Fruit fly (Drosophila melanogaster) Kc167 (cell line): ENCODE data around the gene Piezo.

Source experiments
- Myc ChIP-seq: fragments of >200 bp; optimal IDR thresholded peaks from 2 replicates; lab custom pipeline; 2017; ENCODE audit warnings: missing external identifiers
- Sin3A ChIP-seq: fragments of >200 bp; optimal IDR thresholded peaks from 2 replicates; lab custom pipeline; 2018; ENCODE audit warnings: missing external identifiers
- h ChIP-seq: fragments of >200 bp; optimal IDR thresholded peaks from 3 replicates; lab custom pipeline; 2018; ENCODE audit warnings: missing external identifiers
- insv ChIP-seq: fragments of >200 bp; optimal IDR thresholded peaks from 3 replicates; lab custom pipeline; 2018; ENCODE audit warnings: missing external identifiers
- psq ChIP-seq: fragments of >200 bp; optimal IDR thresholded peaks from 2 replicates; lab custom pipeline; 2017; ENCODE audit warnings: missing external identifiers
- ttk ChIP-seq: sonication (Bioruptor generic); optimal IDR thresholded peaks from 2 replicates; lab custom pipeline; 2017; ENCODE audit warnings: missing external identifiers

DNA sequence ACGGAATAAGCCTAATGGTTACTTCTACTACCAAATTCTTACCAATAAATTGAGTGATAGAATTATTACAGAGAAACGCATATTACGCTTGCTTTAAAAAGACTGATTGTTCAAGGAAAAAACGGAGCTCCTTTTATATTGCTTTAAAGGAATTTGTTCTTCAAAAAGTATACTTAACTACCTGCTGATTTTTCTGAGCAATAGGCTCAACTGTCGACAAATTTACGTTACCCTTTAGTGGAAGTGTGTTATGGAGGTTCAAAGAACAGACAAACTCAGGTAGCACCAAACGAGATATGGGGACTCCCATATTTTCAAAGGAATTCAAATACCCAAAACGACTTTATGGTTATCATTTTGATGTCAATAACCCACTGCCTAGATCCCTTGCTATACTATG, 18.9 kb upstream of the Piezo start, which contains the start of gene CG42762:
- no peak for TF ChIP-seq insv (lab: Kevin White, UChicago)
- TF ChIP-seq psq (lab: Kevin White, UChicago) = no peak
- no peak for TF ChIP-seq Myc (lab: Kevin White, UChicago)
- no peak for TF ChIP-seq ttk (lab: Kevin White, UChicago)
- TF ChIP-seq h (lab: Kevin White, UChicago) = no peak
- no peak for TF ChIP-seq Sin3A (lab: Kevin White, UChicago)
